Fruit fly (Drosophila melanogaster): Measurements from ENCODE around the gene CG3815.

Gene CG3815

dm6 chrX:6334945-6335344 lies 39.8 kb downstream of the CG3815 start:
- TF ChIP-seq pan (optimal IDR thresholded peaks at IDR 0.05): no peak
- no peak for TF ChIP-seq Rel (GFP tag; optimal IDR thresholded peaks at IDR 0.05)
- TF ChIP-seq Rel (tag; optimal IDR thresholded peaks at IDR 0.05): peak; percentile 85

DNA sequence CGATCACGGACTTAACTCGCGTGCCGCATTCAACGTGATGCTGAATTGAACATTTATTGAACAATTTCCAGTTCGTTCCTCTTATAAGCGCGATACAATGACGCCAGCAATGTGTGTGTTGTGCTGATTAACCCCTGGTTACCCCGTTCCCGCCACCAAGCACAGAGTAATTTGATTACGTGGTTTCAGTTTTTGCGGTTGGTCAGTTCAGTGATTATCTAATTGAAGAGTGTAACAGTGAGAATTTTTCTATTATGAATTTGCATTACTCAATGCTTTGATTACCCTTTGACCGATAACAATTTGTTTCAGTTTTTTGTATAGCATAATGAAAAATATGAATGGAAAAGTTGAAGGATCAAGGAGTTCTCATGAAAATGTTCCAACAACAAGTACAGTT lies 42.5 kb downstream of the CG3815 start, which contains the start of gene CG3842:
CG3842 (plus strand) TSS at position 61 of the 400 bp plus-strand sequence.
- TF ChIP-seq Sp1 (GFP tag; optimal IDR thresholded peaks at IDR 0.05) (no peak), sv (GFP tag; optimal IDR thresholded peaks at IDR 0.05) (no peak), Rel (GFP tag; optimal IDR thresholded peaks at IDR 0.05) (no peak), Rel (tag; optimal IDR thresholded peaks at IDR 0.05) (no peak)

- TF ChIP-seq woc (GFP tag; optimal IDR thresholded peaks at IDR 0.05) (no peak), tai (GFP tag; optimal IDR thresholded peaks at IDR 0.05) (no peak), Hr78 (GFP tag; optimal IDR thresholded peaks at IDR 0.05) (no peak), dl (GFP tag; optimal IDR thresholded peaks at IDR 0.05; ENCODE audit: insufficient read depth in 1 of 2, partially characterized antibody in 2 of 2) (peak; percentile 14 to 47), CG9705 (GFP tag; optimal IDR thresholded peaks at IDR 0.05) (no peak), psq (GFP tag; optimal IDR thresholded peaks at IDR 0.05) (no peak), Sp1 (GFP tag; optimal IDR thresholded peaks at IDR 0.05) (peak; percentile 13), h (GFP tag; optimal IDR thresholded peaks at IDR 0.05) (peak; percentile 55), br (GFP tag; optimal IDR thresholded peaks at IDR 0.05) (peak; percentile 39), rgr (GFP tag; optimal IDR thresholded peaks at IDR 0.05) (peak; percentile 19), HLH106 (tag; optimal IDR thresholded peaks at IDR 0.05) (peak; percentile 53), fru (GFP tag; optimal IDR thresholded peaks at IDR 0.05) (peak; percentile 57), OdsH (GFP tag; optimal IDR thresholded peaks at IDR 0.05) (peak; percentile 23), Myc (optimal IDR thresholded peaks at IDR 0.05) (no peak), N (GFP tag; optimal IDR thresholded peaks at IDR 0.05) (no peak), Hnf4 (GFP tag; optimal IDR thresholded peaks at IDR 0.05) (peak; percentile 8), foxo (GFP tag; optimal IDR thresholded peaks at IDR 0.05) (peak in 1 of 2 experiments; percentile 62), dmrt93B (GFP tag; optimal IDR thresholded peaks at IDR 0.05) (peak; percentile 22), Hr83 (GFP tag; optimal IDR thresholded peaks at IDR 0.05; ENCODE audit: poor library complexity, severe bottlenecking) (no peak), usp (GFP tag; optimal IDR thresholded peaks at IDR 0.05) (no peak), Vsx2 (GFP tag; optimal IDR thresholded peaks at IDR 0.05; ENCODE audit: partially characterized antibody) (no peak), Dif (GFP tag; optimal IDR thresholded peaks at IDR 0.05; ENCODE audit: partially characterized antibody) (peak; percentile 59), sv (GFP tag; optimal IDR thresholded peaks at IDR 0.05) (no peak), CG32264 (GFP tag; optimal IDR thresholded peaks at IDR 0.05) (no peak), ey (GFP tag; optimal IDR thresholded peaks at IDR 0.05) (peak; percentile 48), Dfd (GFP tag; optimal IDR thresholded peaks at IDR 0.05) (no peak), GATAd (GFP tag; optimal IDR thresholded peaks at IDR 0.05) (no peak), lola (GFP tag; optimal IDR thresholded peaks at IDR 0.05) (no peak), brk (GFP tag; optimal IDR thresholded peaks at IDR 0.05) (no peak)
Observed at dm6 chrX:6338738-6339614, 43.8 kb downstream of the CG3815 start.

DNA sequence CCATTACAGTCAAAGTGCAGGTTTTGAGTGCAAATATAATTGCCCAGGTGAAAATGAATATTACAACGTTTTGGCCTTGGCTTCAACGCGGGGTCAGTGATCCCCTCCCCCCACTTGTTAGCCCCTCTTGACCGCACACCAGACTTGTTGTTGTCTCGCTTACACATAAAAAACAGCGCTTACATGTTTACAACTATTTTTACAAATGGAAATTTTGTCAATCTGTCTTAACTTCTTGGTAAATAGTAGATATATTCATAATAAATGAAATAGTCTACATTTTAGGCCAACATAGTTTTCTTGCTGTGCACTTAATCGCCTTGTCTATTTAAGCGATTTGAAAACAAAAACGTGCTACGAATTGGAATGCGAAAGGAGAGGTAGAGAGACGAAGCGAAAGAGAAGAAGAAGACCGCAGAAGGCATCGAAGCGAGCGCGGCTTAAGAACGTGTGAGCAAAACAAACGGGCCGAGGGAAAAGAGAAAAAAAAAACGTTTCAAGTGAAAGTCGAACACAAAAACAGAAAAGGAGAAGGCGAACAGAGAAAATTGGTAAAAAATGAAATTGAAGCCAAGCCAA lies 44.9 kb downstream of the CG3815 start:
- peak; percentile 87 for TF ChIP-seq psq (GFP tag; optimal IDR thresholded peaks at IDR 0.05)
- TF ChIP-seq dmrt93B (GFP tag; optimal IDR thresholded peaks at IDR 0.05): no peak
- no peak for TF ChIP-seq GATAd (GFP tag; optimal IDR thresholded peaks at IDR 0.05)
- TF ChIP-seq usp (GFP tag; optimal IDR thresholded peaks at IDR 0.05): no peak
